Worm (Caenorhabditis elegans) whole organism, L4/young adult: ENCODE results near the gene glp-1.

Source experiments
- W03F9.2 ChIP-seq: fragments of 150-350 bp; optimal IDR thresholded peaks from 2 replicates; lab custom pipeline; 2014; ENCODE audit warnings: missing biosample characterization, missing genetic modification characterization
- dao-5 ChIP-seq: sonication (generic microtip); optimal IDR thresholded peaks from 2 replicates; lab custom pipeline; 2016; ENCODE audit warnings: missing genotype, missing genetic modification characterization, moderate library complexity, missing compliant biosample characterization
- him-1 ChIP-seq: sonication (generic microtip); optimal IDR thresholded peaks from 2 replicates; lab custom pipeline; 2016; ENCODE audit warnings: missing genotype, missing genetic modification reagents, missing genetic modification characterization, missing compliant biosample characterization

DNA sequence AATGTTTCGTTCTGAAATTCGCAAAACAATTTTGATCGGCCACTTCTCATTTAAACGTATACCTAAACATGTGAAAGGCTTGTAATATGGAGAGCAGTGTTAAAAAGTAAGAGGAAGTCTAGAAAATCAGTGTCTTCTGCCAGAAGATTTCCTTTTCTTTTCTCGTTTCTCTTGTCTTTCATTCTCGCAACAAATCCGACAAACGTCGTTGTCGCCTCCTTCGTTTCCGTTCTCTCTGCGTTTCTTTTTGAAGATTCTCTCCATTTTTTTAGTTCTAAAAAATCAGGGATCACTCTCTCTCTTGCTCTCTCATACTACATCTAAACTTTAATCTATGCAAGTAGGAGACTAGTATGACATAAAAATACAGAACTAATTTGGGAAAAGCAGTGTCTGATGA, 44.8 kb upstream of the glp-1 start:
- TF ChIP-seq him-1: no peak
- no peak for TF ChIP-seq W03F9.2
- no peak for TF ChIP-seq dao-5 (tag; lab: Kevin White, UChicago)
